Worm (Caenorhabditis elegans) whole organism, L4 larva: ENCODE results near the gene F53F4.17.
A peak's percentile ranks its signal among the peaks of the same experiment; 100 is the strongest.

ENCODE experiments used
- F10B5.3 ChIP-seq: sonication (generic microtip); optimal IDR thresholded peaks from 2 replicates; lab custom pipeline; 2016; ENCODE audit warnings: mild to moderate bottlenecking, missing genetic modification characterization, missing compliant biosample characterization
- F26F4.8 ChIP-seq: fragments of 200-800 bp; sonication (Bioruptor generic); conservative IDR thresholded peaks from 2 replicates; pipeline ENCODE4 v1.3.6; 2022; ENCODE audit warnings: missing genetic modification characterization, missing compliant biosample characterization
- F37D6.2 ChIP-seq: sonication (generic microtip); optimal IDR thresholded peaks from 2 replicates; lab custom pipeline; 2016; ENCODE audit warnings: mild to moderate bottlenecking, missing genetic modification characterization, missing compliant biosample characterization
- F44E2.7 ChIP-seq: fragments of 200-800 bp; sonication (Bioruptor generic); IDR thresholded peaks from 2 replicates; pipeline ENCODE4 v2.1.2; 2022; ENCODE audit warnings: missing genetic modification characterization, missing compliant biosample characterization
- F49E8.2 ChIP-seq: sonication (generic microtip); optimal IDR thresholded peaks from 2 replicates; lab custom pipeline; 2016; ENCODE audit warnings: missing compliant biosample characterization, mild to moderate bottlenecking, missing genetic modification characterization, borderline replicate concordance
- T20F7.1 ChIP-seq: fragments of 200-800 bp; sonication (Bioruptor generic); optimal IDR thresholded peaks from 2 replicates; lab custom pipeline; 2018; ENCODE audit warnings: mild to moderate bottlenecking, missing genetic modification characterization, missing compliant biosample characterization
- T26A8.4 ChIP-seq: fragments of 200-800 bp; sonication (Bioruptor generic); IDR thresholded peaks from 2 replicates; pipeline ENCODE4 v1.3.6; 2022; ENCODE audit warnings: missing genetic modification characterization, missing compliant biosample characterization
- Y105C5A.15 ChIP-seq: fragments of 200-800 bp; sonication (Bioruptor generic); IDR thresholded peaks from 2 replicates; pipeline ENCODE4 v1.3.6; 2022; ENCODE audit warnings: missing genetic modification characterization, missing compliant biosample characterization
- Y75B8A.6 ChIP-seq: fragments of 200-800 bp; sonication (Bioruptor generic); IDR thresholded peaks from 2 replicates; pipeline ENCODE4 v1.3.6; 2022; ENCODE audit warnings: missing genetic modification reagents, missing genetic modification characterization, missing compliant biosample characterization
- ZK546.5 ChIP-seq, 2 experiments: sonication (generic microtip); optimal IDR thresholded peaks; 2 replicates each; lab custom pipeline; 2017; ENCODE audit warnings: missing biosample characterization in 2 of 2, missing genetic modification characterization in 2 of 2
- arid-1 ChIP-seq: fragments of 200-800 bp; sonication (Bioruptor generic); conservative IDR thresholded peaks from 2 replicates; pipeline ENCODE4 v1.3.6; 2022; ENCODE audit warnings: missing genetic modification reagents, missing genetic modification characterization, missing compliant biosample characterization
- ceh-44 ChIP-seq: fragments of 200-800 bp; sonication (Bioruptor generic); IDR thresholded peaks from 2 replicates; pipeline ENCODE4 v1.3.6; 2022; ENCODE audit warnings: missing genetic modification reagents, missing genetic modification characterization, missing compliant biosample characterization
- ces-1 ChIP-seq: fragments of 150-350 bp; sonication (generic microtip); optimal IDR thresholded peaks from 4 replicates; lab custom pipeline; 2014; ENCODE audit warnings: missing biosample characterization, missing genetic modification reagents, missing genetic modification characterization
- dmd-8 ChIP-seq: fragments of 200-800 bp; sonication (Bioruptor generic); IDR thresholded peaks from 2 replicates; pipeline ENCODE4 v1.3.6; 2022; ENCODE audit warnings: missing genetic modification characterization, missing compliant biosample characterization
- dmd-9 ChIP-seq: fragments of 200-800 bp; sonication (Bioruptor generic); IDR thresholded peaks from 2 replicates; pipeline ENCODE4 v1.3.6; 2022; ENCODE audit warnings: missing genetic modification reagents, missing genetic modification characterization, missing compliant biosample characterization
- dpl-1 ChIP-seq: fragments of 150-350 bp; optimal IDR thresholded peaks from 2 replicates; lab custom pipeline; 2014; ENCODE audit warnings: missing biosample characterization, missing genetic modification reagents, missing genetic modification characterization
- duxl-1 ChIP-seq: sonication (generic microtip); optimal IDR thresholded peaks from 2 replicates; lab custom pipeline; 2016; ENCODE audit warnings: mild to moderate bottlenecking, missing genetic modification characterization, moderate library complexity, missing compliant biosample characterization; ENCODE audit not compliant: poor library complexity
- egl-43 ChIP-seq: fragments of 200-800 bp; sonication (Bioruptor generic); IDR thresholded peaks from 2 replicates; pipeline ENCODE4 v1.3.6; 2022; ENCODE audit warnings: missing genetic modification reagents, missing genetic modification characterization, missing compliant biosample characterization
- gei-8 ChIP-seq: fragments of 200-800 bp; sonication (Bioruptor generic); optimal IDR thresholded peaks from 2 replicates; lab custom pipeline; 2018; ENCODE audit warnings: mild to moderate bottlenecking, missing genetic modification characterization, missing compliant biosample characterization
- hlh-11 ChIP-seq: fragments of 200-800 bp; sonication (Bioruptor generic); optimal IDR thresholded peaks from 2 replicates; lab custom pipeline; 2018; ENCODE audit warnings: mild to moderate bottlenecking, missing genetic modification characterization, missing compliant biosample characterization
- hlh-30 ChIP-seq: sonication (generic microtip); optimal IDR thresholded peaks from 2 replicates; lab custom pipeline; 2017; ENCODE audit warnings: antibody characterized with exemption, mild to moderate bottlenecking, missing genetic modification characterization, missing compliant biosample characterization; ENCODE audit not compliant: insufficient read depth
- hmg-1.1 ChIP-seq: fragments of 200-800 bp; sonication (Bioruptor generic); IDR thresholded peaks from 2 replicates; pipeline ENCODE4 v1.3.6; 2022; ENCODE audit warnings: missing genetic modification reagents, missing genetic modification characterization, missing compliant biosample characterization
- jun-1 ChIP-seq: fragments of 150-350 bp; optimal IDR thresholded peaks from 2 replicates; lab custom pipeline; 2014; ENCODE audit warnings: missing biosample characterization, missing genetic modification reagents, missing genetic modification characterization
- lin-1 ChIP-seq: fragments of 200-800 bp; sonication (Bioruptor generic); IDR thresholded peaks from 2 replicates; pipeline ENCODE4 v1.3.6; 2022; ENCODE audit warnings: missing genetic modification reagents, missing genetic modification characterization, missing compliant biosample characterization
- lin-13 ChIP-seq: fragments of 150-350 bp; optimal IDR thresholded peaks from 2 replicates; lab custom pipeline; 2014; ENCODE audit warnings: missing biosample characterization, missing genetic modification reagents, missing genetic modification characterization
- lin-15B ChIP-seq: fragments of 150-350 bp; sonication (generic microtip); optimal IDR thresholded peaks from 3 replicates; lab custom pipeline; 2014; ENCODE audit warnings: missing biosample characterization, missing genetic modification characterization
- lin-29 ChIP-seq: fragments of 200-800 bp; sonication (Bioruptor generic); IDR thresholded peaks from 2 replicates; pipeline ENCODE4 v1.3.6; 2022; ENCODE audit warnings: missing genetic modification reagents, missing genetic modification characterization, missing compliant biosample characterization
- lin-38 ChIP-seq: fragments of 200-800 bp; sonication (Bioruptor generic); IDR thresholded peaks from 2 replicates; pipeline ENCODE4 v1.3.6; 2022; ENCODE audit warnings: missing genetic modification reagents, missing genetic modification characterization, missing compliant biosample characterization
- lir-3 ChIP-seq: sonication (generic microtip); optimal IDR thresholded peaks from 2 replicates; lab custom pipeline; 2016; ENCODE audit warnings: mild to moderate bottlenecking, missing genetic modification characterization, missing compliant biosample characterization
- lsy-2 ChIP-seq, 2 experiments: fragments of 150-350 bp in 1 of 2; sonication (generic microtip) in 1 of 2; optimal IDR thresholded peaks; 2 replicates each; lab custom pipeline; 2014 to 2017; ENCODE audit warnings: missing biosample characterization in 2 of 2, missing genetic modification characterization in 2 of 2
- madf-9 ChIP-seq: fragments of 200-800 bp; sonication (Bioruptor generic); conservative IDR thresholded peaks from 2 replicates; pipeline ENCODE4 v1.3.6; 2022; ENCODE audit warnings: missing genetic modification reagents, missing genetic modification characterization, missing compliant biosample characterization
- mes-2 ChIP-seq: sonication (generic microtip); optimal IDR thresholded peaks from 2 replicates; lab custom pipeline; 2016; ENCODE audit warnings: missing genotype, mild to moderate bottlenecking, missing genetic modification characterization, missing compliant biosample characterization; ENCODE audit not compliant: poor library complexity, severe bottlenecking
- nhr-102 ChIP-seq: sonication (generic microtip); optimal IDR thresholded peaks from 2 replicates; lab custom pipeline; 2016; ENCODE audit warnings: mild to moderate bottlenecking, missing genetic modification characterization, moderate library complexity, missing compliant biosample characterization
- nhr-111 ChIP-seq: fragments of 200-800 bp; sonication (Bioruptor generic); optimal IDR thresholded peaks from 2 replicates; lab custom pipeline; 2018; ENCODE audit warnings: mild to moderate bottlenecking, missing genetic modification characterization, missing compliant biosample characterization
- nhr-25 ChIP-seq: sonication (generic microtip); optimal IDR thresholded peaks from 2 replicates; lab custom pipeline; 2017; ENCODE audit warnings: missing genetic modification characterization, mild to moderate bottlenecking, missing compliant biosample characterization, antibody characterized with exemption, moderate library complexity, borderline replicate concordance; ENCODE audit not compliant: insufficient read depth
- nhr-41 ChIP-seq: fragments of 200-800 bp; sonication (Bioruptor generic); IDR thresholded peaks from 2 replicates; pipeline ENCODE4 v1.3.6; 2022; ENCODE audit warnings: missing genetic modification reagents, missing genetic modification characterization, missing compliant biosample characterization
- nhr-76 ChIP-seq: fragments of 150-350 bp; optimal IDR thresholded peaks from 2 replicates; lab custom pipeline; 2014; ENCODE audit warnings: missing biosample characterization, missing genetic modification characterization
- php-3 ChIP-seq: fragments of 200-800 bp; sonication (Bioruptor generic); IDR thresholded peaks from 2 replicates; pipeline ENCODE4 v1.3.6; 2022; ENCODE audit warnings: missing genetic modification reagents, missing genetic modification characterization, missing compliant biosample characterization
- rbr-2 ChIP-seq: sonication (generic microtip); optimal IDR thresholded peaks from 2 replicates; lab custom pipeline; 2016; ENCODE audit warnings: missing genotype, missing genetic modification characterization, missing compliant biosample characterization
- sdz-12 ChIP-seq: fragments of 200-800 bp; sonication (Bioruptor generic); optimal IDR thresholded peaks from 2 replicates; lab custom pipeline; 2018; ENCODE audit warnings: mild to moderate bottlenecking, missing genetic modification characterization, missing compliant biosample characterization
- set-16 ChIP-seq: fragments of 200-800 bp; sonication (Bioruptor generic); IDR thresholded peaks from 2 replicates; pipeline ENCODE4 v1.3.6; 2022; ENCODE audit warnings: missing genetic modification reagents, missing genetic modification characterization, missing compliant biosample characterization
- snpc-4 ChIP-seq: fragments of 150-350 bp; optimal IDR thresholded peaks from 2 replicates; lab custom pipeline; 2014; ENCODE audit warnings: missing biosample characterization, missing genetic modification characterization
- tra-1 ChIP-seq: fragments of 200-800 bp; sonication (Bioruptor generic); IDR thresholded peaks from 2 replicates; pipeline ENCODE4 v1.3.6; 2022; ENCODE audit warnings: missing genetic modification reagents, missing genetic modification characterization, missing compliant biosample characterization
- unc-130 ChIP-seq: sonication (generic microtip); optimal IDR thresholded peaks from 2 replicates; lab custom pipeline; 2016; ENCODE audit warnings: missing genetic modification reagents, missing genetic modification characterization, missing compliant biosample characterization
- unc-62 ChIP-seq, 3 experiments: fragments of 150-350 bp in 1 of 3; sonication (generic microtip); optimal IDR thresholded peaks in 2 of 3; peaks in 1 of 3; 1 replicate in 1 of 3; 2 replicates in 2 of 3; lab custom pipeline; 2014 to 2017; ENCODE audit warnings: missing biosample characterization in 3 of 3, missing genetic modification characterization in 3 of 3, missing genetic modification reagents in 3 of 3, missing genotype in 1 of 3
- ztf-7 ChIP-seq: fragments of 150-350 bp; optimal IDR thresholded peaks from 2 replicates; lab custom pipeline; 2014; ENCODE audit warnings: missing biosample characterization, missing genetic modification characterization

Gene F53F4.17

DNA sequence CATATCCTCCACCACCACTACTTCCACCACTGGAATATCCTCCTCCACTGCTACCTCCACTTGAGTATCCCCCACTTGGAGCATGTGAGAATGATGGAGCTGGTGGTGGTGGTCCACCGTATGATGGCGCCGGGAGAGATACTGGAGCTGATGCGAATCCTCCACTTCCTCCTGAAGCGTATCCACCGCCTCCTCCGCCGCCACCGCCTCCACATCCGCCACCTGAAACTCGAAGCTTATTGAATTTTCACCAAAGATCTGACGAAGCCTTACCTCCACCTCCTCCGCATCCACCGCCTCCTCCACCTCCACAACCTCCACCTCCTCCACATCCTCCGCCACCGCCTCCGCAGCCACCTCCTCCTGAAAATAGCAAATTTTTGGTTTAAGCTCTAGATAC, 25.3 kb upstream of the F53F4.17 start:
- TF ChIP-seq set-16 (GFP tag; lab: Robert Waterston, UW) (peak; percentile 90), unc-130 (no peak), rbr-2 (tag; lab: Kevin White, UChicago) (no peak), F37D6.2 (tag; lab: Kevin White, UChicago) (no peak)

- TF ChIP-seq unc-62 (GFP tag; optimal IDR thresholded peaks at IDR 0.05 in 1 of 2; lab: Kevin White, UChicago) = peak in 1 of 2 experiments; percentile 87
- TF ChIP-seq unc-62 (tag; optimal IDR thresholded peaks at IDR 0.05; lab: Kevin White, UChicago) = no peak
- TF ChIP-seq lir-3 = no peak
- TF ChIP-seq, all 104 proteins: peak for 1
These were observed 24.2 kb upstream of the F53F4.17 start, which contains the start of gene grl-17 for ce11 chrV:13563841-13564240. TSS of gene grl-17 (minus strand) at chrV:13563941.

DNA sequence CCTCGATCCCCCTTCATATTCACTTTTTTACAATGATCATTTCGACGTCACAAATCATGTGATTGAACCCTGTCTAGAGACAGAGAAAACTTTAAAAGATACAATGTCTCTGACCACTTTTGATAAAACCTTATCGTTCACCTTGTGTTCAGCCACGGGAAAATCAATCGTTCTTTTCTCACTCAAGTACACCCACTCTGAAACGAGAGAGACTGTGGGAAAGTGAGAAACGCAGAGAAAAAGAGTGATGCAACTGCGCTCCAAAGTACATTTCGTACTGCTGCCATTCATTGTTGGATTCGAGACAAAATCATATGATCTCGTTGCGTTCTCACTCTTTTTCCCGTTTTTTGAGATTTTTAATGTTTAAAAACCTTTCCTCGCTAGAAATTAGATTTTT, 22.8 kb upstream of the F53F4.17 start:
- peak; percentile 97 for TF ChIP-seq hlh-11 (tag; lab: Kevin White, UChicago)
- TF ChIP-seq sdz-12 (GFP tag; lab: Kevin White, UChicago) = no peak
- no peak for TF ChIP-seq F44E2.7 (GFP tag; lab: Robert Waterston, UW)
- no peak for TF ChIP-seq F49E8.2 (tag; lab: Kevin White, UChicago)
- peak; percentile 83 for TF ChIP-seq T20F7.1
- peak; percentile 83 for TF ChIP-seq nhr-102
- TF ChIP-seq mes-2 (tag; lab: Kevin White, UChicago) = peak; percentile 82
- TF ChIP-seq snpc-4 = no peak
- TF ChIP-seq egl-43 (GFP tag; lab: Robert Waterston, UW) = no peak
- TF ChIP-seq lin-38 = peak; percentile 95
- peak; percentile 80; the same call in 1 of the 2 replicates for TF ChIP-seq nhr-41 (GFP tag; lab: Robert Waterston, UW)
- peak; percentile 29 for TF ChIP-seq lin-13
- no peak for TF ChIP-seq dmd-8 (GFP tag; lab: Robert Waterston, UW)
- TF ChIP-seq lsy-2 (tag; optimal IDR thresholded peaks at IDR 0.05; lab: Kevin White, UChicago) = peak; percentile 45 to 91
- peak; percentile 70 for TF ChIP-seq duxl-1 (tag; lab: Kevin White, UChicago)
- TF ChIP-seq F26F4.8 (GFP tag; lab: Robert Waterston, UW) = no peak
- TF ChIP-seq ces-1 (GFP tag; lab: Kevin White, UChicago) = no peak
- TF ChIP-seq F37D6.2 (tag; lab: Kevin White, UChicago) = no peak
- peak; percentile 47 for TF ChIP-seq lin-15B (tag; lab: Kevin White, UChicago)
- no peak for TF ChIP-seq ZK546.5 (tag; optimal IDR thresholded peaks at IDR 0.05; lab: Kevin White, UChicago)
- TF ChIP-seq ztf-7 (tag; lab: Kevin White, UChicago) = peak; percentile 81
- TF ChIP-seq php-3 = peak; percentile 69
- TF ChIP-seq tra-1 (GFP tag; lab: Robert Waterston, UW) = peak; percentile 58; the same call in 1 of the 2 replicates
- peak; percentile 77 for TF ChIP-seq hmg-1.1 (GFP tag; lab: Robert Waterston, UW)
- TF ChIP-seq T26A8.4 (GFP tag; lab: Robert Waterston, UW) = peak; percentile 81
- TF ChIP-seq Y75B8A.6 (GFP tag; lab: Robert Waterston, UW) = no peak
- TF ChIP-seq ceh-44 = 0 out of 2 replicates have a peak, but pooled peaks have one; percentile 28
- no peak for TF ChIP-seq gei-8
- no peak for TF ChIP-seq lin-29
- TF ChIP-seq nhr-111 (GFP tag; lab: Kevin White, UChicago) = no peak
- TF ChIP-seq Y105C5A.15 (GFP tag; lab: Robert Waterston, UW) = no peak
- TF ChIP-seq lin-1 = peak; percentile 54; the same call in 1 of the 2 replicates
- TF ChIP-seq nhr-76 (tag; lab: Kevin White, UChicago) = peak; percentile 70
- TF ChIP-seq dmd-9 = no peak
- no peak for TF ChIP-seq F10B5.3 (tag; lab: Kevin White, UChicago)
- peak; percentile 17 for TF ChIP-seq jun-1
- TF ChIP-seq arid-1 (GFP tag; lab: Robert Waterston, UW) = peak; percentile 66
- peak; percentile 47 for TF ChIP-seq nhr-25
- no peak for TF ChIP-seq madf-9 (GFP tag; lab: Robert Waterston, UW)
- peak; percentile 99 for TF ChIP-seq hlh-30
- peak; percentile 84 for TF ChIP-seq dpl-1 (GFP tag; lab: Kevin White, UChicago)
